Worm (Caenorhabditis elegans): ENCODE results near the gene Y56A3A.6.

DNA sequence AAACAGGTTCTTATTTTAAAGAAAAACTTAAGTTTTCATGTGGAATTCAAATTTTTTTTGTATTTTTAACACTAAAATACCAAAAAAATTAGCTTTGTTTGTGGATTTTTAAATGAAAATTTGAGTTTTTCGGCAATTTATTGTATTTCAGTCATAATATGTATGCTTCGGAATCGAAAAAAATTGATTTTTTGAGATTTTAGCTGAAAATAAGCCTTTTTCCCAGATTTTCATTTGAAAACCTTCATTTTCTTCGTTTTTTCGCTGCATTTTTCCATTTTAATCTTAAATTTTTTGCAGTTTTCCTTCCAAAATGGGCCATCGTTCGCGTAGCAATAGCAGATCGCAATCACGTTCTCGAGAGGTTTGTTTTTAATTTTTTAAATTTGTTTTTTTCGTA is 52.5 kb downstream of the Y56A3A.6 start, which contains the start of gene rsp-8:
- TF ChIP-seq ZK337.2 (GFP tag; IDR thresholded peaks at IDR 0.05) (no peak), ceh-28 (tag; optimal IDR thresholded peaks at IDR 0.05) (no peak), mep-1 (tag; optimal IDR thresholded peaks at IDR 0.05) (no peak), F37D6.2 (tag; optimal IDR thresholded peaks at IDR 0.05) (no peak), aha-1 (tag) (no peak)

All from whole organism, L4 larva.